Worm (Caenorhabditis elegans) whole organism, mixed stage, embryonic: ENCODE measurements around the gene sdz-15.

Source experiments
- ceh-39 ChIP-seq: fragments of 150-350 bp; optimal IDR thresholded peaks from 2 replicates; lab custom pipeline; 2014; ENCODE audit warnings: missing biosample characterization, missing genetic modification characterization
- ham-2 ChIP-seq: fragments of 200-800 bp; sonication (Bioruptor generic); optimal IDR thresholded peaks from 2 replicates; lab custom pipeline; 2018; ENCODE audit warnings: mild to moderate bottlenecking, missing genetic modification characterization, missing compliant biosample characterization
- lsy-2 ChIP-seq: fragments of 150-350 bp; optimal IDR thresholded peaks from 2 replicates; lab custom pipeline; 2014; ENCODE audit warnings: missing biosample characterization, missing genetic modification characterization
- nhr-28 ChIP-seq: fragments of 150-350 bp; optimal IDR thresholded peaks from 2 replicates; lab custom pipeline; 2014; ENCODE audit warnings: missing biosample characterization, missing genetic modification characterization
- pha-4 ChIP-seq: fragments of 150-350 bp; optimal IDR thresholded peaks from 2 replicates; lab custom pipeline; 2018; ENCODE audit warnings: missing biosample characterization, missing genetic modification reagents, missing genetic modification characterization

DNA sequence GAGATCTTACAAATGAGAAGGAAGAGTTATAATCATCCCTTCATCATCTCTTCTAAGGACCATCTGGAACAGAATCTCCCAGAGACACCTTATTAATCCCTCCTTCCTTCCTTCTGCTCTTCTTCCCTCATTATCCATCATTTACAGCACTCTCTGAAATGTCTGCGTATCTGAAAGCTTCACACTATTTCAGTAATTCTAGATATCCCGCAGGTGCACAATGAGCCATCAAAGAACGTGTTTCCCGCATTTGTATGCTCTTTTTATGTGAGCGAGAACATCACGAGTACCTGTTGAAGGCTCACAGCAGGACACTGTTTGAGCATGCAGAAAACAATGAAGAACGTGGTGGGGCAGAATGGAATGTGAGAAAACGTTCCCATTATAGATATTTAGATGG lies 21.9 kb upstream of the sdz-15 start:
- TF ChIP-seq pha-4 (tag; lab: Kevin White, UChicago), result no peak
- TF ChIP-seq ham-2 (GFP tag; lab: Kevin White, UChicago), result no peak
- TF ChIP-seq lsy-2 (tag; lab: Kevin White, UChicago), result no peak
- no peak for TF ChIP-seq nhr-28 (tag; lab: Kevin White, UChicago)
- no peak for TF ChIP-seq ceh-39 (tag; lab: Kevin White, UChicago)
